Fruit fly (Drosophila melanogaster) whole organism, embryonic: Measurements from ENCODE around the gene Sox21a.

Experiments
- CG10267 ChIP-seq: fragments of 200-800 bp; sonication (Bioruptor generic); optimal IDR thresholded peaks from 2 replicates; lab custom pipeline; 2018; ENCODE audit warnings: missing biosample characterization, mild to moderate bottlenecking, missing genetic modification characterization, moderate library complexity
- CG10366 ChIP-seq: fragments of 200-800 bp; sonication (Bioruptor generic); IDR thresholded peaks from 2 replicates; pipeline ENCODE4 v1.3.6; 2022; ENCODE audit warnings: missing biosample characterization, missing genetic modification characterization
- CG10979 ChIP-seq: fragments of 200-800 bp; sonication (Bioruptor generic); optimal IDR thresholded peaks from 2 replicates; lab custom pipeline; 2018; ENCODE audit warnings: missing biosample characterization, mild to moderate bottlenecking, missing genetic modification characterization, moderate library complexity
- CG14710 ChIP-seq: fragments of 200-800 bp; sonication (Bioruptor generic); optimal IDR thresholded peaks from 3 replicates; lab custom pipeline; 2019; ENCODE audit warnings: missing biosample characterization, mild to moderate bottlenecking, missing genetic modification characterization, moderate library complexity
- CG1602 ChIP-seq: fragments of 200-800 bp; sonication (Bioruptor generic); optimal IDR thresholded peaks from 3 replicates; lab custom pipeline; 2016; ENCODE audit warnings: missing biosample characterization, missing genetic modification characterization
- CG18262 ChIP-seq: fragments of 200-800 bp; optimal IDR thresholded peaks from 3 replicates; lab custom pipeline; 2019; ENCODE audit warnings: missing biosample characterization, mild to moderate bottlenecking, missing genetic modification characterization, moderate library complexity
- CG18619 ChIP-seq: fragments of 200-800 bp; sonication (Bioruptor generic); optimal IDR thresholded peaks from 3 replicates; lab custom pipeline; 2017; ENCODE audit warnings: missing biosample characterization, mild to moderate bottlenecking, missing genetic modification characterization
- CG2889 ChIP-seq: fragments of 200-800 bp; sonication (Bioruptor generic); IDR thresholded peaks from 3 replicates; pipeline ENCODE4 v1.3.6; 2022; ENCODE audit warnings: missing biosample characterization, missing genetic modification characterization
- CG31388 ChIP-seq: fragments of 200-800 bp; sonication (Bioruptor generic); optimal IDR thresholded peaks from 2 replicates; lab custom pipeline; 2016; ENCODE audit warnings: missing biosample characterization, missing genetic modification characterization
- CG4328 ChIP-seq: fragments of 200-800 bp; sonication (Bioruptor generic); optimal IDR thresholded peaks from 3 replicates; lab custom pipeline; 2017; ENCODE audit warnings: missing biosample characterization, missing genetic modification reagents, missing genetic modification characterization
- CG4424 ChIP-seq: fragments of 200-800 bp; sonication (Bioruptor generic); optimal IDR thresholded peaks from 3 replicates; lab custom pipeline; 2016; ENCODE audit warnings: missing biosample characterization, missing genetic modification characterization
- CG4617 ChIP-seq: fragments of 200-800 bp; sonication (Bioruptor generic); optimal IDR thresholded peaks from 3 replicates; lab custom pipeline; 2016; ENCODE audit warnings: missing biosample characterization, missing genetic modification characterization, borderline replicate concordance
- CG6689 ChIP-seq: fragments of 200-800 bp; sonication (Bioruptor generic); IDR thresholded peaks from 2 replicates; pipeline ENCODE4 v1.3.6; 2022; ENCODE audit warnings: missing biosample characterization, missing genetic modification characterization
- CG7839 ChIP-seq: fragments of 200-800 bp; sonication (Bioruptor generic); optimal IDR thresholded peaks from 3 replicates; lab custom pipeline; 2018; ENCODE audit warnings: missing biosample characterization, mild to moderate bottlenecking, missing genetic modification characterization, moderate library complexity
- CG7987 ChIP-seq: fragments of 200-800 bp; sonication (Bioruptor generic); optimal IDR thresholded peaks from 2 replicates; lab custom pipeline; 2018; ENCODE audit warnings: missing biosample characterization, mild to moderate bottlenecking, missing genetic modification characterization, moderate library complexity
- CHES-1-like ChIP-seq: fragments of 200-800 bp; sonication (Bioruptor generic); optimal IDR thresholded peaks from 2 replicates; lab custom pipeline; 2016; ENCODE audit warnings: missing biosample characterization, missing genetic modification characterization
- Dbx ChIP-seq: fragments of 200-800 bp; sonication (Bioruptor generic); IDR thresholded peaks from 3 replicates; pipeline ENCODE4 v1.3.6; 2022; ENCODE audit warnings: missing biosample characterization, missing genetic modification characterization
- E2f1 ChIP-seq: fragments of 200-800 bp; sonication (Bioruptor generic); IDR thresholded peaks from 2 replicates; pipeline ENCODE4 v1.3.6; 2022; ENCODE audit warnings: missing biosample characterization, missing genetic modification characterization
- Fer3 ChIP-seq: fragments of 200-800 bp; sonication (Bioruptor generic); optimal IDR thresholded peaks from 2 replicates; lab custom pipeline; 2018; ENCODE audit warnings: missing biosample characterization, mild to moderate bottlenecking, missing genetic modification characterization, moderate library complexity
- HLH54F ChIP-seq: fragments of 200-800 bp; sonication (Bioruptor generic); optimal IDR thresholded peaks from 3 replicates; lab custom pipeline; 2016; ENCODE audit warnings: missing biosample characterization, missing genetic modification characterization
- Hr3 ChIP-seq: fragments of 200-800 bp; sonication (Bioruptor generic); optimal IDR thresholded peaks from 3 replicates; lab custom pipeline; 2016; ENCODE audit warnings: missing biosample characterization, missing genetic modification characterization
- Lhr ChIP-seq: fragments of 200-800 bp; sonication (Bioruptor generic); optimal IDR thresholded peaks from 3 replicates; lab custom pipeline; 2017; ENCODE audit warnings: mild to moderate bottlenecking, missing biosample characterization, missing genetic modification reagents, missing genetic modification characterization
- Max ChIP-seq: fragments of 200-800 bp; sonication (Bioruptor generic); optimal IDR thresholded peaks from 2 replicates; lab custom pipeline; 2016; ENCODE audit warnings: missing biosample characterization, mild to moderate bottlenecking, missing genetic modification characterization
- Meics ChIP-seq: fragments of 200-800 bp; sonication (Bioruptor generic); optimal IDR thresholded peaks from 2 replicates; lab custom pipeline; 2017; ENCODE audit warnings: missing biosample characterization, mild to moderate bottlenecking, missing genetic modification characterization
- Mrtf ChIP-seq: fragments of 200-800 bp; sonication (Bioruptor generic); IDR thresholded peaks from 3 replicates; pipeline ENCODE4 v1.3.6; 2022; ENCODE audit warnings: missing biosample characterization, missing genetic modification characterization
- Sox102F ChIP-seq: fragments of 200-800 bp; sonication (Bioruptor generic); optimal IDR thresholded peaks from 2 replicates; lab custom pipeline; 2018; ENCODE audit warnings: missing biosample characterization, mild to moderate bottlenecking, missing genetic modification characterization, moderate library complexity
- Sry-δ ChIP-seq: fragments of 200-800 bp; sonication (Bioruptor generic); optimal IDR thresholded peaks from 2 replicates; lab custom pipeline; 2016; ENCODE audit warnings: missing biosample characterization, missing genetic modification characterization
- Xbp1 ChIP-seq: fragments of 200-800 bp; sonication (Bioruptor generic); optimal IDR thresholded peaks from 3 replicates; lab custom pipeline; 2016; ENCODE audit warnings: missing biosample characterization, mild to moderate bottlenecking, missing genetic modification characterization
- ap ChIP-seq: fragments of 200-800 bp; sonication (Bioruptor generic); IDR thresholded peaks from 2 replicates; pipeline ENCODE4 v1.3.6; 2022; ENCODE audit warnings: missing biosample characterization, missing genetic modification characterization
- ci ChIP-seq: fragments of 200-800 bp; sonication (Bioruptor generic); IDR thresholded peaks from 3 replicates; pipeline ENCODE4 v1.3.6; 2022; ENCODE audit warnings: missing biosample characterization, missing genetic modification characterization
- crc ChIP-seq: fragments of 200-800 bp; sonication (Bioruptor generic); optimal IDR thresholded peaks from 2 replicates; lab custom pipeline; 2016; ENCODE audit warnings: missing biosample characterization, missing genetic modification characterization
- dimm ChIP-seq: fragments of 200-800 bp; sonication (Bioruptor generic); IDR thresholded peaks from 2 replicates; pipeline ENCODE4 v1.3.6; 2022; ENCODE audit warnings: missing biosample characterization, missing genetic modification characterization
- dmrt11E ChIP-seq: fragments of 200-800 bp; sonication (Bioruptor generic); optimal IDR thresholded peaks from 3 replicates; lab custom pipeline; 2018; ENCODE audit warnings: missing biosample characterization, mild to moderate bottlenecking, missing genetic modification characterization, moderate library complexity
- dmrt99B ChIP-seq: fragments of 200-800 bp; sonication (Bioruptor generic); optimal IDR thresholded peaks from 2 replicates; lab custom pipeline; 2018; ENCODE audit warnings: missing biosample characterization, mild to moderate bottlenecking, missing genetic modification characterization, moderate library complexity
- gcm2 ChIP-seq: fragments of 200-800 bp; sonication (Bioruptor generic); optimal IDR thresholded peaks from 2 replicates; lab custom pipeline; 2016; ENCODE audit warnings: missing biosample characterization, missing genetic modification characterization
- gro ChIP-seq: fragments of 200-800 bp; sonication (Bioruptor generic); optimal IDR thresholded peaks from 2 replicates; lab custom pipeline; 2016; ENCODE audit warnings: missing biosample characterization, missing genetic modification characterization
- lmd ChIP-seq: fragments of 200-800 bp; sonication (Bioruptor generic); IDR thresholded peaks from 2 replicates; pipeline ENCODE4 v1.3.6; 2022; ENCODE audit warnings: missing biosample characterization, missing genetic modification characterization
- maf-S ChIP-seq: fragments of 200-800 bp; sonication (Bioruptor generic); optimal IDR thresholded peaks from 2 replicates; lab custom pipeline; 2016; ENCODE audit warnings: missing biosample characterization, missing genetic modification characterization
- onecut ChIP-seq: fragments of 200-800 bp; sonication (Bioruptor generic); IDR thresholded peaks from 2 replicates; pipeline ENCODE4 v1.3.6; 2022; ENCODE audit warnings: missing biosample characterization, missing genetic modification characterization
- otp ChIP-seq: fragments of 200-800 bp; sonication (Bioruptor generic); IDR thresholded peaks from 3 replicates; pipeline ENCODE4, ENCODE4 v1.3.6; 2022; ENCODE audit warnings: missing biosample characterization, missing genetic modification characterization
- pan ChIP-seq, 4 experiments: fragments of >200 bp in 3 of 4; fragments of 200-800 bp in 1 of 4; sonication (Bioruptor generic) in 1 of 4; optimal IDR thresholded peaks in 3 of 4; IDR thresholded peaks in 1 of 4; 2 replicates each; pipeline versions ENCODE4 v1.3.6 to Lab custom; 2017 to 2022; ENCODE audit warnings: missing biosample characterization in 2 of 4, missing genetic modification characterization in 2 of 4, mixed read lengths in 1 of 4
- pho ChIP-seq: fragments of 200-800 bp; sonication (Bioruptor generic); optimal IDR thresholded peaks from 2 replicates; lab custom pipeline; 2016; ENCODE audit warnings: missing biosample characterization, missing genetic modification characterization
- prd ChIP-seq, 3 experiments: fragments of >200 bp in 2 of 3; fragments of 200-800 bp in 1 of 3; sonication (Bioruptor generic) in 1 of 3; optimal IDR thresholded peaks in 2 of 3; IDR thresholded peaks in 1 of 3; 2 replicates in 2 of 3; 3 replicates in 1 of 3; pipeline versions ENCODE4 v1.3.6 to Lab custom; 2017 to 2022; ENCODE audit warnings: missing biosample characterization in 1 of 3, missing genetic modification characterization in 1 of 3
- pzg ChIP-seq: fragments of 200-800 bp; sonication (Bioruptor generic); optimal IDR thresholded peaks from 3 replicates; lab custom pipeline; 2018; ENCODE audit warnings: missing biosample characterization, mild to moderate bottlenecking, missing genetic modification characterization, moderate library complexity
- shn ChIP-seq: fragments of 200-800 bp; sonication (Bioruptor generic); optimal IDR thresholded peaks from 3 replicates; lab custom pipeline; 2016; ENCODE audit warnings: missing biosample characterization, missing genetic modification characterization
- sna ChIP-seq: fragments of 200-800 bp; sonication (Bioruptor generic); IDR thresholded peaks from 2 replicates; pipeline ENCODE4 v1.3.6; 2022; ENCODE audit warnings: missing biosample characterization, missing genetic modification characterization; ENCODE audit not compliant: partially characterized antibody
- ssp ChIP-seq: fragments of 200-800 bp; sonication (Bioruptor generic); IDR thresholded peaks from 2 replicates; pipeline ENCODE4 v1.3.6; 2022; ENCODE audit warnings: missing biosample characterization, missing genetic modification characterization
- unc-4 ChIP-seq: fragments of 200-800 bp; sonication (Bioruptor generic); IDR thresholded peaks from 2 replicates; pipeline ENCODE4 v1.3.6; 2022; ENCODE audit warnings: missing biosample characterization, missing genetic modification characterization; ENCODE audit not compliant: partially characterized antibody
- unpg ChIP-seq: fragments of 200-800 bp; sonication (Bioruptor generic); optimal IDR thresholded peaks from 3 replicates; lab custom pipeline; 2018; ENCODE audit warnings: missing biosample characterization, mild to moderate bottlenecking, missing genetic modification characterization, moderate library complexity
- wek ChIP-seq: fragments of 200-800 bp; sonication (Bioruptor generic); optimal IDR thresholded peaks from 3 replicates; lab custom pipeline; 2018; ENCODE audit warnings: missing biosample characterization, mild to moderate bottlenecking, missing genetic modification characterization, moderate library complexity
- z ChIP-seq: fragments of 200-800 bp; sonication (Bioruptor generic); IDR thresholded peaks from 3 replicates; pipeline ENCODE4 v1.3.6; 2022; ENCODE audit warnings: missing biosample characterization, missing genetic modification characterization

Sox21a gene

DNA sequence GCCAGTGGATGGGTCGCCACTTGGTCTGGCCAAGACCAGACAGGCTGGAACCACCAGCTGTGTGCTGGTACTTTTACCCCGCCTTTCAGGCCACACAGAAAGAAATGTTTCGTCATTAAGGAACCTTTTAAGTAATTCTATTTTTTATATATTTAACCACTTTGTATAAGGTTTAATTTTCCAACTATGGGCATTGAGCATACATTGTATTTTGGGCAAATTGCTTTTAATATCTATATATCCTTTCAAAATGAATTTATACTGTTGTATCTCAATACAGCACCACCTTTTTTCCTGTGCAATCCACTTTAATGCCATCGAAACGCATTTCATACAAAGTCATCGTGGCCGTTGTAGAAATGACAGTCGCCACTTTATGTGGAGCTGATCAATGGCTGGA is 38.5 kb upstream of the Sox21a start (continued):
- TF ChIP-seq CG2889 (GFP tag; lab: Robert Waterston, UW) (no peak), Hr3 (GFP tag; lab: Kevin White, UChicago) (no peak), otp (GFP tag; lab: Robert Waterston, UW) (no peak), CG10267 (peak; percentile 36), dmrt99B (tag; lab: Kevin White, UChicago) (peak; percentile 53), Fer3 (tag; lab: Kevin White, UChicago) (no peak), wek (GFP tag; lab: Kevin White, UChicago) (no peak), CHES-1-like (GFP tag; lab: Kevin White, UChicago) (no peak), z (no peak), Sry-δ (GFP tag; lab: Kevin White, UChicago) (no peak), pho (GFP tag; lab: Kevin White, UChicago) (no peak), onecut (GFP tag; lab: Robert Waterston, UW) (no peak), lmd (GFP tag; lab: Robert Waterston, UW) (no peak; the same call in 1 of the 2 replicates), Mrtf (no peak), ap (no peak), E2f1 (GFP tag; lab: Robert Waterston, UW) (no peak), Xbp1 (GFP tag; lab: Kevin White, UChicago) (peak; percentile 3), Lhr (GFP tag; lab: Kevin White, UChicago) (no peak), pan (optimal IDR thresholded peaks at IDR 0.05; lab: Kevin White, UChicago) (no peak), pan (GFP tag; optimal IDR thresholded peaks at IDR 0.05 in 1 of 2, IDR thresholded peaks at IDR 0.05 in 1 of 2) (no peak), CG4424 (GFP tag; lab: Kevin White, UChicago) (peak; percentile 13), shn (GFP tag; lab: Kevin White, UChicago) (no peak), gcm2 (GFP tag; lab: Kevin White, UChicago) (no peak), ci (GFP tag; lab: Robert Waterston, UW) (0 out of 3 replicates have a peak, but pooled peaks have one; percentile 25), prd (optimal IDR thresholded peaks at IDR 0.05; lab: Kevin White, UChicago) (no peak), prd (GFP tag; IDR thresholded peaks at IDR 0.05; lab: Robert Waterston, UW) (no peak), CG7987 (no peak), unc-4 (GFP tag; lab: Robert Waterston, UW) (no peak), crc (GFP tag; lab: Kevin White, UChicago) (no peak), CG31388 (GFP tag; lab: Kevin White, UChicago) (no peak), Meics (no peak), gro (GFP tag; lab: Kevin White, UChicago) (no peak), Dbx (GFP tag; lab: Robert Waterston, UW) (no peak), pzg (GFP tag; lab: Kevin White, UChicago) (no peak), CG7839 (peak; percentile 41), sna (GFP tag; lab: Robert Waterston, UW) (no peak), CG4328 (GFP tag; lab: Kevin White, UChicago) (no peak), Max (GFP tag; lab: Kevin White, UChicago) (no peak), unpg (peak; percentile 26), maf-S (GFP tag; lab: Kevin White, UChicago) (no peak), dmrt11E (tag; lab: Kevin White, UChicago) (peak; percentile 55), dimm (GFP tag; lab: Robert Waterston, UW) (no peak), CG18262 (peak; percentile 62), HLH54F (GFP tag; lab: Kevin White, UChicago) (no peak), Sox102F (GFP tag; lab: Kevin White, UChicago) (peak; percentile 28), CG6689 (no peak), CG18619 (GFP tag; lab: Kevin White, UChicago) (no peak), CG14710 (tag; lab: Kevin White, UChicago) (peak; percentile 54), CG4617 (GFP tag; lab: Kevin White, UChicago) (no peak), CG10979 (tag; lab: Kevin White, UChicago) (peak; percentile 70), ssp (GFP tag; lab: Robert Waterston, UW) (no peak), CG1602 (no peak), CG10366 (GFP tag; lab: Robert Waterston, UW) (no peak)
